Fruit fly (Drosophila melanogaster): ENCODE measurements around the gene CG13250.
A peak's percentile ranks its signal among the peaks of the same experiment; 100 is the strongest.

DNA sequence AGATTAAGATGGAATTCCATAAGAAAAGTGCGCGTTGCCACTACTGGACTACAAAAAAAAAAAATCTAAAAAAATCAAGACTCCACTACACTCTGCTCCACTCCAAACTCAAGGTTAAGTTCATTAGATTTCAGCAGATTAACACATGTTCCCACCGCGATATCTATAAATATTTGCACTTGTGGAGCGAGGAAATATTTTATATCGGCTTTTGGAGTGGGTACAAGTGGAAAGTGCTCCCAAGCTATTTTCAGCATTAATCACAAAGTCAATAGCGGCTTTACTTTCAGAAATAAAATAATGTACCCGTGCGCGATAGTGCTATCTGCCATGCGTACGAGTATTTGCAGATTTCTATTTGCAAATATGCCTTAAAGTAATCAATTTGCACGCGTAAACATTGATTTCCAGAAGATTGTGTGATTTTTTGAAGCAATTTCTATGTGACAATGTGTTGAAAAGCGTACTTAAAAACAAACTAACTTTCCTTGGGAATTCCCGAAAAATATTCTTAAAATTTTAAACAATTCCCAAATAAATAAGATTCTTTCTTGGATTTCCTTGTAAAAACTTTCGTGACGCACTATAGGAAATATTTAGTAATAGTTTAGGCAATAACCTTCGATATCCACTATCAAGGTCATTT, 4.3 kb downstream of the CG13250 start:
- TF ChIP-seq Eip93F (GFP tag; optimal IDR thresholded peaks at IDR 0.05) (no peak), CG6163 (GFP tag; IDR thresholded peaks at IDR 0.05) (no peak), CG16779 (tag; optimal IDR thresholded peaks at IDR 0.05) (no peak), CG34406 (GFP tag; optimal IDR thresholded peaks at IDR 0.05) (no peak), CG32006 (GFP tag; optimal IDR thresholded peaks at IDR 0.05) (peak; percentile 23), Sox15 (GFP tag; optimal IDR thresholded peaks at IDR 0.05) (no peak), CG3919 (GFP tag; optimal IDR thresholded peaks at IDR 0.05) (no peak), CG6808 (GFP tag; optimal IDR thresholded peaks at IDR 0.05) (no peak), CG8319 (GFP tag; optimal IDR thresholded peaks at IDR 0.05) (no peak), Eip78C (GFP tag) (peak; percentile 75), CG4318 (GFP tag; optimal IDR thresholded peaks at IDR 0.05) (no peak), Sox14 (GFP tag; optimal IDR thresholded peaks at IDR 0.05) (no peak), Hr4 (GFP tag; optimal IDR thresholded peaks at IDR 0.05) (no peak), CG1621 (tag; optimal IDR thresholded peaks at IDR 0.05) (no peak)
